Worm (Caenorhabditis elegans) whole organism, young adult: ENCODE data around the gene prx-2.

Experiments used
- B0035.1 ChIP-seq: sonication (generic microtip); optimal IDR thresholded peaks from 2 replicates; lab custom pipeline; 2016; ENCODE audit warnings: missing genetic modification characterization, mild to moderate bottlenecking, missing compliant biosample characterization, missing genotype, missing genetic modification reagents
- F52B5.7 ChIP-seq: sonication (generic microtip); optimal IDR thresholded peaks from 2 replicates; lab custom pipeline; 2016; ENCODE audit warnings: mild to moderate bottlenecking, missing genetic modification characterization, missing compliant biosample characterization
- aptf-3 ChIP-seq: fragments of 200-800 bp; sonication (Bioruptor generic); IDR thresholded peaks from 2 replicates; pipeline ENCODE4 v1.3.6; 2022; ENCODE audit warnings: missing genetic modification characterization, missing compliant biosample characterization
- bed-1 ChIP-seq: fragments of 200-800 bp; sonication (Bioruptor generic); IDR thresholded peaks from 2 replicates; pipeline ENCODE4 v1.3.6; 2022; ENCODE audit warnings: missing genetic modification reagents, missing genetic modification characterization, missing compliant biosample characterization
- ccch-3 ChIP-seq: fragments of 200-800 bp; sonication (Bioruptor generic); optimal IDR thresholded peaks from 2 replicates; lab custom pipeline; 2018; ENCODE audit warnings: mild to moderate bottlenecking, missing genetic modification characterization, missing compliant biosample characterization
- gei-17 ChIP-seq: fragments of 200-800 bp; sonication (Bioruptor generic); optimal IDR thresholded peaks from 2 replicates; lab custom pipeline; 2018; ENCODE audit warnings: mild to moderate bottlenecking, missing genetic modification characterization, missing compliant biosample characterization
- lag-1 ChIP-seq: fragments of 200-800 bp; sonication (Bioruptor generic); IDR thresholded peaks from 2 replicates; pipeline ENCODE4 v1.3.6; 2022; ENCODE audit warnings: missing genetic modification reagents, missing genetic modification characterization, missing compliant biosample characterization
- pha-4 ChIP-seq: fragments of 150-350 bp; sonication (generic microtip); optimal IDR thresholded peaks from 2 replicates; lab custom pipeline; 2014; ENCODE audit warnings: missing biosample characterization, missing genetic modification reagents, missing genetic modification characterization
- repo-1 ChIP-seq: sonication (generic microtip); optimal IDR thresholded peaks from 2 replicates; lab custom pipeline; 2017; ENCODE audit warnings: mild to moderate bottlenecking, missing genetic modification characterization, missing compliant biosample characterization
- snpc-1.1 ChIP-seq: sonication (generic microtip); optimal IDR thresholded peaks from 2 replicates; lab custom pipeline; 2017; ENCODE audit warnings: missing genetic modification characterization, mild to moderate bottlenecking, missing compliant biosample characterization, antibody characterized with exemption, moderate library complexity, missing genotype, missing genetic modification reagents; ENCODE audit not compliant: insufficient read depth
- snpc-1.3 ChIP-seq: sonication (generic microtip); optimal IDR thresholded peaks from 2 replicates; lab custom pipeline; 2017; ENCODE audit warnings: missing genetic modification characterization, mild to moderate bottlenecking, missing compliant biosample characterization, antibody characterized with exemption, moderate library complexity, missing genotype, missing genetic modification reagents; ENCODE audit not compliant: insufficient read depth
- snpc-4 ChIP-seq, 5 experiments: fragments of 150-350 bp in 1 of 5; sonication (generic microtip) in 4 of 5; optimal IDR thresholded peaks; 2 replicates each; lab custom pipeline; 2014 to 2018; ENCODE audit warnings: missing genetic modification characterization in 5 of 5, missing biosample characterization in 3 of 5, antibody characterized with exemption in 2 of 5, mild to moderate bottlenecking in 2 of 5, missing compliant biosample characterization in 2 of 5, missing genotype in 2 of 5, moderate library complexity in 2 of 5, missing genetic modification reagents in 1 of 5
- unc-62 ChIP-seq: fragments of 150-350 bp; optimal IDR thresholded peaks from 2 replicates; lab custom pipeline; 2014; ENCODE audit warnings: missing biosample characterization, missing genetic modification reagents, missing genetic modification characterization

DNA sequence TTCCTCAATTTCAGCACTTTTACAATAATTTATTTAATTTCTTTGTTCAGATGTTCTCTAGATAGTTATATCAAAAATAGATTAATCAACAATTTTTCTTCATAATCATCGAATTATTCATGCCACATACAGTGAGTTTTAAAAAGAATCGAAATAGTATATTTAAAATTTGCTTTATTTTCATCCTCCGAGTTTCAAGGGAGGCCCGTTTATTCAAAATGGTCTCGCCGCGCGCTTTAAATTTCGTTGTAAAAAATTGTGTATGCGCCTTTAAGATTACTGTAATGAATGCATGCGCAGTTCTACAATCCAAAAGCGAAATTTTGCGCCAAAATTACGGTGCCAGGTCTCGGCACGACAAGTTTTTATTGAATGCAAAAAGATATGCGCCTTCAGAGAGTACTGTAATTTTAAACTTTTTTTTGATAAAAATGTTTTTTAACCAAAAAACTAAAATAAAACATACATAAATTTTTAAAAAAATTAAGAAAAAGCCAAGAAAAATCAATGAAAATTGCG, 15.9 kb downstream of the prx-2 start, which contains the start of gene ZK792.1:
- TF ChIP-seq gei-17 (no peak), F52B5.7 (tag; lab: Kevin White, UChicago) (no peak), snpc-4 (GFP tag; optimal IDR thresholded peaks at IDR 0.05; lab: Kevin White, UChicago) (no peak), snpc-4 (tag; optimal IDR thresholded peaks at IDR 0.05; lab: Kevin White, UChicago) (no peak), snpc-1.3 (tag; lab: Kevin White, UChicago) (no peak), B0035.1 (tag; lab: Kevin White, UChicago) (no peak), bed-1 (GFP tag; lab: Robert Waterston, UW) (no peak), snpc-1.1 (no peak), ccch-3 (no peak), repo-1 (tag; lab: Kevin White, UChicago) (no peak), unc-62 (GFP tag; lab: Kevin White, UChicago) (no peak), pha-4 (no peak), lag-1 (GFP tag; lab: Robert Waterston, UW) (no peak), aptf-3 (GFP tag; lab: Robert Waterston, UW) (no peak)
